Worm (Caenorhabditis elegans): Measurements from ENCODE around the gene M110.10.

DNA sequence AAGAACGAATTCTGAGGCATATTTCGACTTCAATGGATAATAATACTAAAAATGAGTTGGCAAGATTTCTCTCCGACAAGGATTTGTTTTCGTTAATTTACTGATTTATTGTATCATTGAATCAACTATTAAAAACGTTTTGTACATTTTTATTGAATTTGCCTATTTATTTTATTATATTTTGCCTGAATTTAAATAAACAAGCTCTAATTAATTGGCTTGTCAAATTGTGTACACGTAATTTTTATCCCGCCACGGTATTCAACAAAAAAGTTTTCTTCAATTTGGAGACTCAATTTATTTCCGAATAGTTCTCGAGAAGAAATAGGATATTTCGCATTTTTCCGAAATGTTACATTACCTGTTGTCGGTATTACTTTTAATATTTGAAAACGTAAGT is 18.2 kb upstream of the M110.10 start, which contains the start of gene M110.7:
- no peak for TF ChIP-seq hnd-1 (tag; optimal IDR thresholded peaks at IDR 0.05)
- TF ChIP-seq flt-1 (GFP tag; IDR thresholded peaks at IDR 0.05): no peak
- no peak for TF ChIP-seq ets-7 (tag; optimal IDR thresholded peaks at IDR 0.05)
- TF ChIP-seq ama-1 (optimal IDR thresholded peaks at IDR 0.05): no peak
- TF ChIP-seq F13C5.2 (tag; optimal IDR thresholded peaks at IDR 0.05): no peak
- TF ChIP-seq hmbx-1 (tag; optimal IDR thresholded peaks at IDR 0.05): no peak
- TF ChIP-seq B0310.2 (tag; optimal IDR thresholded peaks at IDR 0.05): no peak
